Worm (Caenorhabditis elegans): ENCODE measurements around the gene sec-23.

The sec-23 gene

ce11 chrV:20120623-20121165 is 29.6 kb downstream of the sec-23 start, which contains the start of gene ncx-1:
TSS of gene ncx-1 (minus strand) at chrV:20120673.
- TF ChIP-seq nhr-12 (tag; optimal IDR thresholded peaks at IDR 0.05), result no peak
- no peak for TF ChIP-seq sma-9 (GFP tag; optimal IDR thresholded peaks at IDR 0.05)
- no peak for TF ChIP-seq sma-9 (tag; optimal IDR thresholded peaks at IDR 0.05)
- no peak for TF ChIP-seq nhr-237 (tag; optimal IDR thresholded peaks at IDR 0.05)
- no peak for TF ChIP-seq ama-1 (optimal IDR thresholded peaks at IDR 0.05)
- no peak for TF ChIP-seq sma-3 (GFP tag; optimal IDR thresholded peaks at IDR 0.05)
- no peak for TF ChIP-seq unc-39 (tag; optimal IDR thresholded peaks at IDR 0.05)
- no peak for TF ChIP-seq lin-11 (tag; optimal IDR thresholded peaks at IDR 0.05)
- TF ChIP-seq lin-39 (tag; optimal IDR thresholded peaks at IDR 0.05), result no peak
- TF ChIP-seq elt-1 (tag; optimal IDR thresholded peaks at IDR 0.05), result no peak
- TF ChIP-seq snpc-4 (tag; optimal IDR thresholded peaks at IDR 0.05), result no peak

DNA sequence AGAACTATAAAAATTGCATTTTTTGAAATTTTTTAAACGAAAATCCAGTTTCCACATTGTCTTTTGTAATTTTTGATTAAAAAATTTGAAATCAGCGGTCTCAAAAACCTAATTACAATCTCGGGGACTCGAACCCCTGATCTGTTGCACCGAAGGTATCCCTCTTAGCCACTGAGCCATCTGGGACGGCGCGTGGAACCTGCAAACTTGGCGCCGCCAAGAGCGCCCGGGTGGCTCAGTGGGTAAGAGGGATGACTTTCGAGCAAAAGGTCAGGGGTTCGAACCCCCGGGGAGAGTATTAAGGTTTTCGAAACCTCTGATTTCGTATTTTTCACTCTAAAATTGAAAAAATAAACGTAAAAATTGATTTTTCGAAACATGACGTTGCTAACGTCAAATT is 31.9 kb downstream of the sec-23 start:
- TF ChIP-seq ZK546.5 (tag; optimal IDR thresholded peaks at IDR 0.05) (no peak), egl-27 (tag; optimal IDR thresholded peaks at IDR 0.05) (no peak), lin-13 (GFP tag; optimal IDR thresholded peaks at IDR 0.05) (no peak)

DNA sequence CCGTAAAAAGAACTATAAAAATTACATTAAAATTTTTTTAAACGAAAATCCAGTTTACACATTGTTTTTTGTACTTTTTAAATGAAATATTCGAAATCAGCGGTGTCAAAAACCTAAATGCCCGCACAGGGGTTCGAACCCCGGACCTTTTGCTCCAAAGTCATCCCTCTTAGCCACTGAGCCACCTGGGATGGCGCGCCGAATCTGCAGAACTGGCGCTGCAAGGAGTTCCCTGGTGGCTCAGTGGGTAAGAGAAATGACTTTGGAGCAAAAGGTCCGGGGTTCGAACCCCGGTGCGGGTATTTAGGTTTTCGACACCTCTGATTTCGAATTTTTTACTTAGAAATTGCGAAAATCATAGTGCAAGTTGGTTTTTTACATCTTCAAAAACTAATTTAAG is 32.6 kb downstream of the sec-23 start:
- no peak for TF ChIP-seq Y55F3AM.14 (GFP tag; optimal IDR thresholded peaks at IDR 0.05)
- TF ChIP-seq egl-27 (tag; optimal IDR thresholded peaks at IDR 0.05), result no peak
- no peak for TF ChIP-seq mdl-1 (tag; optimal IDR thresholded peaks at IDR 0.05)
- no peak for TF ChIP-seq nhr-6 (tag; optimal IDR thresholded peaks at IDR 0.05)
- no peak for TF ChIP-seq nhr-12 (tag; optimal IDR thresholded peaks at IDR 0.05)
- TF ChIP-seq nhr-23 (tag; optimal IDR thresholded peaks at IDR 0.05), result no peak
- TF ChIP-seq crh-2 (tag; optimal IDR thresholded peaks at IDR 0.05), result no peak
- TF ChIP-seq ztf-1 (GFP tag; conservative IDR thresholded peaks at IDR 0.05), result no peak
- no peak for TF ChIP-seq nhr-77 (tag; optimal IDR thresholded peaks at IDR 0.05)
- TF ChIP-seq nhr-237 (tag; optimal IDR thresholded peaks at IDR 0.05), result no peak
- TF ChIP-seq blmp-1 (tag; optimal IDR thresholded peaks at IDR 0.05; ENCODE audit: insufficient read depth), result no peak
- no peak for TF ChIP-seq dmd-4 (tag; optimal IDR thresholded peaks at IDR 0.05)
- TF ChIP-seq nhr-10 (tag; optimal IDR thresholded peaks at IDR 0.05), result no peak
- TF ChIP-seq lin-39 (tag; optimal IDR thresholded peaks at IDR 0.05), result no peak
- no peak for TF ChIP-seq nhr-25 (tag; optimal IDR thresholded peaks at IDR 0.05)
- no peak for TF ChIP-seq ZK546.5 (tag; optimal IDR thresholded peaks at IDR 0.05)

DNA sequence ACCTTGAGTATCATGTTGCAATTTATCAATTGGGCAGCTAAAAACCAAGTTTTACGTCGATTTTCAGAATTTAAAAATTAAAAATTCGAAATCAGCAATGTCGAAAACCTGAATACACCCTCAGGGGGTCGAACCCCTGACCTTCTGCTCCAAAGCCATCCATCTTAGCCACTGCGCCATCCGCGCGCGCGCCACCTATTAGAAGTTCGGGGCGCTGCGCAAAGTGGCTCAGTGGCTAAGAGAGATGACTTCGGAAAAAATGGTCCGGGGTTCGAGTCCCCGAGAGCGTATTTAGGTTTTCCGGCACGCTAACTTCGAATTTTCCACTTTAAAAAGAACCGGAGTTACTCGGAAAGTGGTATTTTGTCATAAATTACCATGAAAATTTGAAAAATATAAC is 33.3 kb downstream of the sec-23 start:
- no peak for TF ChIP-seq unc-55 (GFP tag; optimal IDR thresholded peaks at IDR 0.05)
- no peak for TF ChIP-seq ceh-16 (tag; optimal IDR thresholded peaks at IDR 0.05)
- no peak for TF ChIP-seq egl-27 (tag; optimal IDR thresholded peaks at IDR 0.05)
- TF ChIP-seq dmd-4 (tag; optimal IDR thresholded peaks at IDR 0.05), result no peak
- TF ChIP-seq zag-1 (tag; optimal IDR thresholded peaks at IDR 0.05), result no peak
- TF ChIP-seq Y55F3AM.14 (GFP tag; optimal IDR thresholded peaks at IDR 0.05), result no peak
- TF ChIP-seq elt-3 (tag; optimal IDR thresholded peaks at IDR 0.05), result no peak
- no peak for TF ChIP-seq nhr-12 (tag; optimal IDR thresholded peaks at IDR 0.05)
- TF ChIP-seq ceh-82 (tag; optimal IDR thresholded peaks at IDR 0.05), result no peak

- TF ChIP-seq nhr-23 (tag; optimal IDR thresholded peaks at IDR 0.05) (no peak), lin-13 (GFP tag; optimal IDR thresholded peaks at IDR 0.05) (no peak), sma-9 (GFP tag; optimal IDR thresholded peaks at IDR 0.05) (no peak), sma-9 (tag; optimal IDR thresholded peaks at IDR 0.05) (no peak), lin-39 (tag; optimal IDR thresholded peaks at IDR 0.05) (no peak), nhr-237 (tag; optimal IDR thresholded peaks at IDR 0.05) (no peak), blmp-1 (tag; optimal IDR thresholded peaks at IDR 0.05; ENCODE audit: insufficient read depth) (no peak), lin-11 (tag; optimal IDR thresholded peaks at IDR 0.05) (no peak), dmd-4 (tag; optimal IDR thresholded peaks at IDR 0.05) (no peak), mdl-1 (tag; optimal IDR thresholded peaks at IDR 0.05) (no peak), zag-1 (tag; optimal IDR thresholded peaks at IDR 0.05) (no peak), R02D3.7 (tag; optimal IDR thresholded peaks at IDR 0.05) (no peak), snpc-4 (tag; optimal IDR thresholded peaks at IDR 0.05) (no peak), aly-2 (tag; optimal IDR thresholded peaks at IDR 0.05) (no peak), sma-3 (GFP tag; optimal IDR thresholded peaks at IDR 0.05) (no peak), nhr-25 (tag; optimal IDR thresholded peaks at IDR 0.05) (no peak), fos-1 (tag; optimal IDR thresholded peaks at IDR 0.05) (no peak), F13H6.1 (tag; optimal IDR thresholded peaks at IDR 0.05) (no peak), elt-1 (tag; optimal IDR thresholded peaks at IDR 0.05) (no peak), crh-2 (tag; optimal IDR thresholded peaks at IDR 0.05) (no peak)
Observed at ce11 chrV:20125137-20125536, 34.1 kb downstream of the sec-23 start.

Data from whole organism, L2 larva.